Worm (Caenorhabditis elegans): ENCODE data around the gene R57.2.

DNA sequence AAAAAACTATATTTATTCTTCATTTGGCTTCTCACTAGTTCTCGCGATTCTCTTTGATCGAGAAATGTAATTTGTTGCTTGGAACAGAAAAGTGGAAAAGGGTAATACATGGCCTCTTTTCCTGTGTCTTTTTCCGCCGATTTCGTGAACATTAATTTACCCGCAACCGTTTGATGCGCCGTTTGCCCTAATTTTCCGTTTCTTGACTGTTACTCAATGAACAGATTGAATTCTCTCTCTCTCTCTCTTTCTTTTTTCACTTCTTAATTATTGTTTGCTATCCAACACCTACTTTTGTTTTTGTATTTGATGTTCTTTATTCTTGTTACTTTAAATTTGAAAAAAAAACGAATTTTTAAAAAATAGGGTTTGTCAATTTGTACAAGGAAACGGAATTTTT lies 1.3 kb upstream of the R57.2 start:
- no peak for TF ChIP-seq nfya-1 (tag; optimal IDR thresholded peaks at IDR 0.05)
- no peak for TF ChIP-seq hlh-30 (tag; optimal IDR thresholded peaks at IDR 0.05; ENCODE audit: insufficient read depth)
- no peak for TF ChIP-seq madf-2 (tag; optimal IDR thresholded peaks at IDR 0.05)
- TF ChIP-seq ztf-16 (tag; optimal IDR thresholded peaks at IDR 0.05), result no peak
- TF ChIP-seq pha-2 (tag; optimal IDR thresholded peaks at IDR 0.05), result no peak
- no peak for TF ChIP-seq sox-4 (tag; optimal IDR thresholded peaks at IDR 0.05)
- TF ChIP-seq unc-42 (tag; optimal IDR thresholded peaks at IDR 0.05), result no peak
- TF ChIP-seq odd-2 (tag; optimal IDR thresholded peaks at IDR 0.05), result no peak
- TF ChIP-seq ceh-48 (tag; optimal IDR thresholded peaks at IDR 0.05), result no peak
- no peak for TF ChIP-seq tbx-7 (tag; optimal IDR thresholded peaks at IDR 0.05)
- TF ChIP-seq hlh-6 (tag; optimal IDR thresholded peaks at IDR 0.05), result no peak
- TF ChIP-seq F13H6.1 (tag; optimal IDR thresholded peaks at IDR 0.05), result no peak
